Worm (Caenorhabditis elegans) whole organism, L3 larva: Measurements from ENCODE around the gene F35A5.8.

ENCODE experiments used
- ama-1 ChIP-seq: fragments of 150-350 bp; optimal IDR thresholded peaks from 2 replicates; lab custom pipeline; 2018
- ceh-9 ChIP-seq: sonication (generic microtip); optimal IDR thresholded peaks from 2 replicates; lab custom pipeline; 2018; ENCODE audit warnings: missing biosample characterization, missing genetic modification characterization
- egl-27 ChIP-seq: sonication (generic microtip); optimal IDR thresholded peaks from 4 replicates; lab custom pipeline; 2017; ENCODE audit warnings: missing biosample characterization, missing genetic modification reagents, missing genetic modification characterization
- elt-2 ChIP-seq: sonication (generic microtip); optimal IDR thresholded peaks from 2 replicates; lab custom pipeline; 2016; ENCODE audit warnings: missing genetic modification reagents, mild to moderate bottlenecking, missing genetic modification characterization, missing compliant biosample characterization
- mdl-1 ChIP-seq: fragments of 150-350 bp; optimal IDR thresholded peaks from 2 replicates; lab custom pipeline; 2014; ENCODE audit warnings: missing biosample characterization, missing genetic modification characterization
- nhr-12 ChIP-seq: fragments of 150-350 bp; optimal IDR thresholded peaks from 2 replicates; lab custom pipeline; 2014; ENCODE audit warnings: missing biosample characterization, missing genetic modification characterization
- nhr-237 ChIP-seq: fragments of 150-350 bp; optimal IDR thresholded peaks from 2 replicates; lab custom pipeline; 2014; ENCODE audit warnings: missing biosample characterization, missing genetic modification characterization
- nhr-76 ChIP-seq: fragments of 150-350 bp; sonication (generic microtip); optimal IDR thresholded peaks from 5 replicates; lab custom pipeline; 2014; ENCODE audit warnings: missing biosample characterization, missing genetic modification characterization
- nhr-77 ChIP-seq: fragments of 150-350 bp; optimal IDR thresholded peaks from 2 replicates; lab custom pipeline; 2014; ENCODE audit warnings: missing biosample characterization, missing genetic modification characterization
- skn-1 ChIP-seq: fragments of 150-350 bp; optimal IDR thresholded peaks from 2 replicates; lab custom pipeline; 2014; ENCODE audit warnings: missing biosample characterization, missing genetic modification characterization

- TF ChIP-seq mdl-1 (tag; lab: Kevin White, UChicago) (no peak), nhr-237 (tag; lab: Kevin White, UChicago) (no peak), ama-1 (lab: Kevin White, UChicago) (no peak), nhr-12 (tag; lab: Kevin White, UChicago) (no peak), elt-2 (no peak), nhr-77 (tag; lab: Kevin White, UChicago) (no peak), skn-1 (tag; lab: Kevin White, UChicago) (no peak), egl-27 (tag; lab: Kevin White, UChicago) (no peak), nhr-76 (tag; lab: Kevin White, UChicago) (no peak), ceh-9 (no peak)
These were observed 10.5 kb downstream of the F35A5.8 start, which contains the start of gene idpp-5 for ce11 chrX:3792715-3793114.
